Worm (Caenorhabditis elegans) whole organism, L1 larva: ENCODE data around the gene pgl-2.
A peak's percentile ranks its signal among the peaks of the same experiment; 100 is the strongest.

Source experiments
- C04F5.9 ChIP-seq: sonication (generic microtip); optimal IDR thresholded peaks from 2 replicates; lab custom pipeline; 2016; ENCODE audit warnings: missing genetic modification characterization, missing compliant biosample characterization
- C34B4.2 ChIP-seq: sonication (generic microtip); optimal IDR thresholded peaks from 2 replicates; lab custom pipeline; 2017; ENCODE audit warnings: mild to moderate bottlenecking, missing genetic modification characterization, missing compliant biosample characterization
- F16B12.6 ChIP-seq: fragments of 150-350 bp; optimal IDR thresholded peaks from 2 replicates; lab custom pipeline; 2014; ENCODE audit warnings: missing biosample characterization, missing genetic modification characterization
- Y116A8C.19 ChIP-seq: sonication (generic microtip); optimal IDR thresholded peaks from 2 replicates; lab custom pipeline; 2016; ENCODE audit warnings: missing compliant biosample characterization, missing genetic modification characterization, borderline replicate concordance
- alr-1 ChIP-seq: fragments of 200-800 bp; sonication (Bioruptor generic); optimal IDR thresholded peaks from 2 replicates; lab custom pipeline; 2018; ENCODE audit warnings: borderline replicate concordance, mild to moderate bottlenecking, missing genetic modification characterization, missing compliant biosample characterization
- aly-2 ChIP-seq: fragments of 150-350 bp; optimal IDR thresholded peaks from 2 replicates; lab custom pipeline; 2014; ENCODE audit warnings: missing biosample characterization, missing genetic modification characterization
- ceh-8 ChIP-seq: fragments of 200-800 bp; sonication (Bioruptor generic); optimal IDR thresholded peaks from 2 replicates; lab custom pipeline; 2018; ENCODE audit warnings: mild to moderate bottlenecking, missing genetic modification characterization, moderate library complexity, missing compliant biosample characterization
- ceh-88 ChIP-seq: fragments of 200-800 bp; sonication (Bioruptor generic); IDR thresholded peaks from 2 replicates; pipeline ENCODE4 v1.3.6; 2022; ENCODE audit warnings: missing genetic modification characterization, missing compliant biosample characterization
- ces-1 ChIP-seq: fragments of 150-350 bp; optimal IDR thresholded peaks from 2 replicates; lab custom pipeline; 2014; ENCODE audit warnings: missing biosample characterization, missing genetic modification reagents, missing genetic modification characterization
- dpl-1 ChIP-seq, 3 experiments: fragments of 150-350 bp in 2 of 3; sonication (generic microtip) in 1 of 3; optimal IDR thresholded peaks; 2 replicates each; lab custom pipeline; 2014 to 2017; ENCODE audit warnings: missing biosample characterization in 3 of 3, missing genetic modification characterization in 3 of 3, missing genetic modification reagents in 3 of 3
- dsc-1 ChIP-seq: sonication (generic microtip); optimal IDR thresholded peaks from 2 replicates; lab custom pipeline; 2016; ENCODE audit warnings: mild to moderate bottlenecking, missing genetic modification characterization, missing compliant biosample characterization
- efl-1 ChIP-seq, 4 experiments: fragments of 150-350 bp; optimal IDR thresholded peaks in 3 of 4; peaks in 1 of 4; 1 replicate in 1 of 4; 2 replicates in 3 of 4; lab custom pipeline; 2014; ENCODE audit warnings: missing biosample characterization in 2 of 4, missing genetic modification characterization in 2 of 4, missing genetic modification reagents in 2 of 4
- efl-3 ChIP-seq: fragments of 200-800 bp; sonication (Bioruptor generic); optimal IDR thresholded peaks from 2 replicates; lab custom pipeline; 2018; ENCODE audit warnings: mild to moderate bottlenecking, missing genetic modification characterization, missing compliant biosample characterization
- egl-13 ChIP-seq: sonication (generic microtip); optimal IDR thresholded peaks from 2 replicates; lab custom pipeline; 2016; ENCODE audit warnings: missing genotype, missing genetic modification reagents, missing genetic modification characterization, missing compliant biosample characterization
- egl-27 ChIP-seq, 2 experiments: fragments of 150-350 bp in 1 of 2; sonication (generic microtip); optimal IDR thresholded peaks; 3 replicates each; lab custom pipeline; 2017 to 2018; ENCODE audit warnings: missing biosample characterization in 2 of 2, missing genetic modification characterization in 2 of 2, missing genetic modification reagents in 2 of 2
- elt-3 ChIP-seq, 6 experiments: fragments of 150-350 bp in 1 of 6; sonication (generic microtip); optimal IDR thresholded peaks; 2 replicates each; lab custom pipeline; 2017 to 2018; ENCODE audit warnings: missing biosample characterization in 6 of 6, missing genetic modification characterization in 6 of 6, inconsistent platforms in 1 of 6
- fkh-10 ChIP-seq: sonication (generic microtip); optimal IDR thresholded peaks from 2 replicates; lab custom pipeline; 2017; ENCODE audit warnings: missing biosample characterization, missing genetic modification reagents, missing genetic modification characterization
- fkh-4 ChIP-seq: sonication (generic microtip); optimal IDR thresholded peaks from 2 replicates; lab custom pipeline; 2016; ENCODE audit warnings: missing compliant biosample characterization, missing genetic modification characterization, borderline replicate concordance
- fos-1 ChIP-seq: fragments of 150-350 bp; optimal IDR thresholded peaks from 2 replicates; lab custom pipeline; 2014; ENCODE audit warnings: missing biosample characterization, missing genetic modification characterization
- grh-1 ChIP-seq: fragments of 200-800 bp; sonication (Bioruptor generic); IDR thresholded peaks from 2 replicates; pipeline ENCODE4 v1.3.6; 2022; ENCODE audit warnings: missing genetic modification reagents, missing genetic modification characterization, missing compliant biosample characterization
- hlh-4 ChIP-seq: sonication (generic microtip); optimal IDR thresholded peaks from 2 replicates; lab custom pipeline; 2016; ENCODE audit warnings: mild to moderate bottlenecking, missing genetic modification characterization, missing compliant biosample characterization
- hpl-2 ChIP-seq: fragments of 150-350 bp; optimal IDR thresholded peaks from 2 replicates; lab custom pipeline; 2014; ENCODE audit warnings: missing biosample characterization, missing genetic modification reagents, missing genetic modification characterization
- jun-1 ChIP-seq: fragments of 150-350 bp; optimal IDR thresholded peaks from 2 replicates; lab custom pipeline; 2014; ENCODE audit warnings: missing biosample characterization, missing genetic modification reagents, missing genetic modification characterization
- lin-14 ChIP-seq: fragments of 200-800 bp; sonication (Bioruptor generic); optimal IDR thresholded peaks from 2 replicates; lab custom pipeline; 2018; ENCODE audit warnings: mild to moderate bottlenecking, missing genetic modification characterization, moderate library complexity, missing compliant biosample characterization
- lin-35 ChIP-seq, 2 experiments: fragments of 150-350 bp; optimal IDR thresholded peaks; 2 replicates each; lab custom pipeline; 2014; ENCODE audit warnings: missing biosample characterization in 2 of 2, missing genetic modification characterization in 2 of 2, missing genetic modification reagents in 2 of 2
- lir-3 ChIP-seq: sonication (generic microtip); optimal IDR thresholded peaks from 2 replicates; lab custom pipeline; 2016; ENCODE audit warnings: mild to moderate bottlenecking, missing genetic modification characterization, moderate library complexity, missing compliant biosample characterization; ENCODE audit not compliant: poor library complexity
- lsy-2 ChIP-seq, 2 experiments: fragments of 150-350 bp; optimal IDR thresholded peaks; 2 replicates each; lab custom pipeline; 2014; ENCODE audit warnings: missing biosample characterization in 2 of 2, missing genetic modification characterization in 2 of 2
- mab-9 ChIP-seq: fragments of 200-800 bp; sonication (Bioruptor generic); IDR thresholded peaks from 2 replicates; pipeline ENCODE4 v1.3.6; 2022; ENCODE audit warnings: missing genetic modification reagents, missing genetic modification characterization, missing compliant biosample characterization
- mdl-1 ChIP-seq, 2 experiments: fragments of 150-350 bp; optimal IDR thresholded peaks; 2 replicates each; lab custom pipeline; 2014 to 2017; ENCODE audit warnings: missing biosample characterization in 2 of 2, missing genetic modification characterization in 2 of 2, inconsistent platforms in 1 of 2
- mep-1 ChIP-seq: fragments of 150-350 bp; optimal IDR thresholded peaks from 2 replicates; lab custom pipeline; 2014; ENCODE audit warnings: missing biosample characterization, missing genetic modification characterization
- nhr-20 ChIP-seq: sonication (generic microtip); optimal IDR thresholded peaks from 2 replicates; lab custom pipeline; 2016; ENCODE audit warnings: mild to moderate bottlenecking, missing genetic modification characterization, missing compliant biosample characterization
- nhr-47 ChIP-seq: sonication (generic microtip); optimal IDR thresholded peaks from 2 replicates; lab custom pipeline; 2016; ENCODE audit warnings: mild to moderate bottlenecking, missing genetic modification characterization, moderate library complexity, missing compliant biosample characterization
- nhr-71 ChIP-seq: sonication (generic microtip); optimal IDR thresholded peaks from 2 replicates; lab custom pipeline; 2016; ENCODE audit warnings: mild to moderate bottlenecking, missing genetic modification characterization, moderate library complexity, missing compliant biosample characterization
- nhr-76 ChIP-seq: sonication (generic microtip); optimal IDR thresholded peaks from 2 replicates; lab custom pipeline; 2017; ENCODE audit warnings: missing biosample characterization, missing genetic modification characterization
- nhr-77 ChIP-seq: fragments of 150-350 bp; optimal IDR thresholded peaks from 2 replicates; lab custom pipeline; 2014; ENCODE audit warnings: missing biosample characterization, missing genetic modification characterization
- nhr-84 ChIP-seq: sonication (generic microtip); optimal IDR thresholded peaks from 2 replicates; lab custom pipeline; 2017; ENCODE audit warnings: missing biosample characterization, missing genetic modification characterization
- nhr-85 ChIP-seq: sonication (generic microtip); peaks from one replicate; lab custom pipeline; 2016; ENCODE audit warnings: missing genetic modification characterization, inconsistent platforms, missing compliant biosample characterization
- nhr-90 ChIP-seq: sonication (generic microtip); optimal IDR thresholded peaks from 2 replicates; lab custom pipeline; 2016; ENCODE audit warnings: mild to moderate bottlenecking, missing genetic modification characterization, missing compliant biosample characterization; ENCODE audit not compliant: poor library complexity
- pag-3 ChIP-seq: sonication (generic microtip); optimal IDR thresholded peaks from 2 replicates; lab custom pipeline; 2017; ENCODE audit warnings: missing genetic modification characterization, mild to moderate bottlenecking, missing compliant biosample characterization, antibody characterized with exemption, borderline replicate concordance; ENCODE audit not compliant: insufficient read depth
- pqm-1 ChIP-seq: sonication (generic microtip); optimal IDR thresholded peaks from 3 replicates; lab custom pipeline; 2017; ENCODE audit warnings: missing biosample characterization, missing genetic modification characterization
- sox-4 ChIP-seq: sonication (generic microtip); optimal IDR thresholded peaks from 2 replicates; lab custom pipeline; 2016; ENCODE audit warnings: missing genetic modification characterization, missing compliant biosample characterization
- sptf-1 ChIP-seq: fragments of 150-350 bp; optimal IDR thresholded peaks from 2 replicates; lab custom pipeline; 2014; ENCODE audit warnings: missing biosample characterization, missing genetic modification characterization
- sup-37 ChIP-seq: fragments of 200-800 bp; sonication (Bioruptor generic); optimal IDR thresholded peaks from 2 replicates; lab custom pipeline; 2018; ENCODE audit warnings: mild to moderate bottlenecking, missing genetic modification characterization, missing compliant biosample characterization
- tbx-2 ChIP-seq: sonication (generic microtip); optimal IDR thresholded peaks from 2 replicates; lab custom pipeline; 2016; ENCODE audit warnings: missing genetic modification characterization, missing compliant biosample characterization
- tlp-1 ChIP-seq: fragments of 150-350 bp; optimal IDR thresholded peaks from 2 replicates; lab custom pipeline; 2014; ENCODE audit warnings: missing biosample characterization, missing genetic modification characterization
- unc-130 ChIP-seq: fragments of 150-350 bp; optimal IDR thresholded peaks from 2 replicates; lab custom pipeline; 2017; ENCODE audit warnings: missing biosample characterization, missing genetic modification characterization, inconsistent platforms
- unc-30 ChIP-seq: sonication (generic microtip); optimal IDR thresholded peaks from 2 replicates; lab custom pipeline; 2017; ENCODE audit warnings: missing biosample characterization, missing genetic modification characterization
- unc-62 ChIP-seq: fragments of 150-350 bp; optimal IDR thresholded peaks from 2 replicates; lab custom pipeline; 2014; ENCODE audit warnings: missing biosample characterization, missing genetic modification reagents, missing genetic modification characterization
- unc-86 ChIP-seq: sonication (generic microtip); optimal IDR thresholded peaks from 2 replicates; lab custom pipeline; 2016; ENCODE audit warnings: missing genetic modification characterization, missing compliant biosample characterization
- xbp-1 ChIP-seq: sonication (generic microtip); optimal IDR thresholded peaks from 2 replicates; lab custom pipeline; 2016; ENCODE audit warnings: missing genetic modification characterization, missing compliant biosample characterization
- ztf-11 ChIP-seq, 2 experiments: sonication (generic microtip); optimal IDR thresholded peaks; 2 replicates each; lab custom pipeline; 2016 to 2017; ENCODE audit warnings: missing genetic modification characterization in 2 of 2, missing biosample characterization in 1 of 2, missing compliant biosample characterization in 1 of 2
- ztf-4 ChIP-seq: fragments of 150-350 bp; optimal IDR thresholded peaks from 2 replicates; lab custom pipeline; 2014; ENCODE audit warnings: missing biosample characterization, missing genetic modification characterization

pgl-2 gene

ce11 chrIII:8678371-8678770 lies 3.1 kb upstream of the pgl-2 start (continued):
- TF ChIP-seq C34B4.2 (tag; lab: Kevin White, UChicago), result no peak
- TF ChIP-seq hpl-2 (GFP tag; lab: Kevin White, UChicago), result no peak
- TF ChIP-seq tlp-1 (tag; lab: Kevin White, UChicago), result no peak
- peak; percentile 79 for TF ChIP-seq nhr-71 (tag; lab: Kevin White, UChicago)
- no peak for TF ChIP-seq egl-27 (tag; optimal IDR thresholded peaks at IDR 0.05; lab: Kevin White, UChicago)
- TF ChIP-seq nhr-84 (tag; lab: Kevin White, UChicago), result no peak
- TF ChIP-seq pag-3 (tag; lab: Kevin White, UChicago), result no peak
- no peak for TF ChIP-seq pqm-1 (tag; lab: Kevin White, UChicago)
- no peak for TF ChIP-seq Y116A8C.19 (tag; lab: Kevin White, UChicago)
- TF ChIP-seq jun-1 (tag; lab: Kevin White, UChicago), result peak; percentile 61
- TF ChIP-seq egl-13 (tag; lab: Kevin White, UChicago), result peak; percentile 11
- peak; percentile 52 for TF ChIP-seq fkh-10 (GFP tag; lab: Kevin White, UChicago)
- no peak for TF ChIP-seq sox-4 (tag; lab: Kevin White, UChicago)
- TF ChIP-seq efl-3 (GFP tag; lab: Kevin White, UChicago), result no peak
- peak; percentile 46 for TF ChIP-seq nhr-77 (tag; lab: Kevin White, UChicago)
- no peak for TF ChIP-seq ces-1
- TF ChIP-seq unc-62, result no peak
- TF ChIP-seq ztf-4 (tag; lab: Kevin White, UChicago), result peak; percentile 29
- TF ChIP-seq F16B12.6 (tag; lab: Kevin White, UChicago), result peak; percentile 40
- 0 out of 2 replicates have a peak, but pooled peaks have one; percentile 19 for TF ChIP-seq ceh-88 (GFP tag; lab: Robert Waterston, UW)
- peak; percentile 54 for TF ChIP-seq ceh-8 (GFP tag; lab: Kevin White, UChicago)
- TF ChIP-seq nhr-20 (tag; lab: Kevin White, UChicago), result peak; percentile 68
- no peak for TF ChIP-seq nhr-76
- TF ChIP-seq mab-9, result no peak
- TF ChIP-seq lin-14, result peak; percentile 73
- no peak for TF ChIP-seq grh-1 (GFP tag; lab: Robert Waterston, UW)
- no peak for TF ChIP-seq unc-130
- peak; percentile 24 for TF ChIP-seq fos-1 (tag; lab: Kevin White, UChicago)
- TF ChIP-seq sup-37 (GFP tag; lab: Kevin White, UChicago), result no peak
- TF ChIP-seq alr-1 (tag; lab: Kevin White, UChicago), result no peak
- peak in 1 of 6 experiments; percentile 43 for TF ChIP-seq elt-3 (tag; optimal IDR thresholded peaks at IDR 0.05; lab: Kevin White, UChicago)
- peak; percentile 28 for TF ChIP-seq unc-86 (tag; lab: Kevin White, UChicago)
- TF ChIP-seq fkh-4 (tag; lab: Kevin White, UChicago), result no peak
- TF ChIP-seq nhr-90, result peak; percentile 61
- no peak for TF ChIP-seq sptf-1 (tag; lab: Kevin White, UChicago)
- TF ChIP-seq efl-1 (optimal IDR thresholded peaks at IDR 0.05; lab: Kevin White, UChicago), result peak; percentile 66 to 70
- peak; percentile 55 to 96 for TF ChIP-seq efl-1 (GFP tag; optimal IDR thresholded peaks at IDR 0.05 in 1 of 2; lab: Kevin White, UChicago)
- TF ChIP-seq unc-30 (tag; lab: Kevin White, UChicago), result no peak
- peak in 1 of 2 experiments; percentile 53 for TF ChIP-seq ztf-11 (tag; optimal IDR thresholded peaks at IDR 0.05; lab: Kevin White, UChicago)
- peak; percentile 80 for TF ChIP-seq nhr-85 (tag; lab: Kevin White, UChicago)
- no peak for TF ChIP-seq hlh-4 (tag; lab: Kevin White, UChicago)
- peak in 1 of 2 experiments; percentile 60 for TF ChIP-seq mdl-1 (tag; optimal IDR thresholded peaks at IDR 0.05; lab: Kevin White, UChicago)
- peak; percentile 8 for TF ChIP-seq C04F5.9
- peak; percentile 61 for TF ChIP-seq tbx-2 (tag; lab: Kevin White, UChicago)
- peak; percentile 70 for TF ChIP-seq aly-2 (tag; lab: Kevin White, UChicago)
- peak; percentile 75 for TF ChIP-seq dsc-1 (tag; lab: Kevin White, UChicago)
- TF ChIP-seq lin-35 (GFP tag; optimal IDR thresholded peaks at IDR 0.05; lab: Kevin White, UChicago), result peak; percentile 58 to 82
- TF ChIP-seq xbp-1 (tag; lab: Kevin White, UChicago), result peak; percentile 63
- TF ChIP-seq lsy-2 (tag; optimal IDR thresholded peaks at IDR 0.05; lab: Kevin White, UChicago), result peak; percentile 58 to 73
- peak; percentile 58 for TF ChIP-seq lir-3
- TF ChIP-seq nhr-47 (tag; lab: Kevin White, UChicago), result peak; percentile 79
- TF ChIP-seq dpl-1 (GFP tag; optimal IDR thresholded peaks at IDR 0.05; lab: Kevin White, UChicago), result peak; percentile 26 to 49 (median 49)
- peak; percentile 71 for TF ChIP-seq mep-1
